Worm (Caenorhabditis elegans) whole organism, L3 larva: ENCODE data around the gene F52C6.2.

Experiments used
- R02D3.7 ChIP-seq: fragments of 150-350 bp; optimal IDR thresholded peaks from 2 replicates; lab custom pipeline; 2014; ENCODE audit warnings: missing biosample characterization, missing genetic modification characterization
- ZK546.5 ChIP-seq: sonication (generic microtip); optimal IDR thresholded peaks from 2 replicates; lab custom pipeline; 2017; ENCODE audit warnings: missing biosample characterization, missing genetic modification characterization
- ama-1 ChIP-seq: fragments of 150-350 bp; optimal IDR thresholded peaks from 2 replicates; lab custom pipeline; 2018
- ceh-82 ChIP-seq: fragments of 150-350 bp; optimal IDR thresholded peaks from 2 replicates; lab custom pipeline; 2014; ENCODE audit warnings: missing biosample characterization, missing genetic modification characterization
- ceh-9 ChIP-seq: sonication (generic microtip); optimal IDR thresholded peaks from 2 replicates; lab custom pipeline; 2018; ENCODE audit warnings: missing biosample characterization, missing genetic modification characterization
- egl-27 ChIP-seq: sonication (generic microtip); optimal IDR thresholded peaks from 4 replicates; lab custom pipeline; 2017; ENCODE audit warnings: missing biosample characterization, missing genetic modification reagents, missing genetic modification characterization
- egl-5 ChIP-seq: fragments of 150-350 bp; optimal IDR thresholded peaks from 2 replicates; lab custom pipeline; 2017; ENCODE audit warnings: missing biosample characterization, missing genetic modification reagents, missing genetic modification characterization, inconsistent platforms
- elt-1 ChIP-seq: fragments of 150-350 bp; optimal IDR thresholded peaks from 2 replicates; lab custom pipeline; 2014; ENCODE audit warnings: missing biosample characterization, missing genetic modification characterization
- elt-2 ChIP-seq: sonication (generic microtip); optimal IDR thresholded peaks from 2 replicates; lab custom pipeline; 2016; ENCODE audit warnings: missing genetic modification reagents, mild to moderate bottlenecking, missing genetic modification characterization, missing compliant biosample characterization
- elt-3 ChIP-seq, 3 experiments: fragments of 150-350 bp in 1 of 3; sonication (generic microtip) in 2 of 3; optimal IDR thresholded peaks; 2 replicates in 2 of 3; 4 replicates in 1 of 3; lab custom pipeline; 2014 to 2017; ENCODE audit warnings: missing biosample characterization in 3 of 3, missing genetic modification characterization in 3 of 3
- eor-1 ChIP-seq, 2 experiments: fragments of 150-350 bp; optimal IDR thresholded peaks; 2 replicates each; lab custom pipeline; 2014 to 2018; ENCODE audit warnings: missing biosample characterization in 2 of 2, missing genetic modification characterization in 2 of 2
- fkh-10 ChIP-seq: sonication (generic microtip); optimal IDR thresholded peaks from 2 replicates; lab custom pipeline; 2017; ENCODE audit warnings: missing biosample characterization, missing genetic modification reagents, missing genetic modification characterization
- fkh-2 ChIP-seq: fragments of 150-350 bp; optimal IDR thresholded peaks from 2 replicates; lab custom pipeline; 2014; ENCODE audit warnings: missing biosample characterization, missing genetic modification reagents, missing genetic modification characterization
- fos-1 ChIP-seq: fragments of 150-350 bp; optimal IDR thresholded peaks from 2 replicates; lab custom pipeline; 2014; ENCODE audit warnings: missing biosample characterization, missing genetic modification characterization
- jun-1 ChIP-seq: fragments of 150-350 bp; optimal IDR thresholded peaks from 2 replicates; lab custom pipeline; 2014; ENCODE audit warnings: missing biosample characterization, missing genetic modification reagents, missing genetic modification characterization
- lin-39 ChIP-seq: fragments of 150-350 bp; optimal IDR thresholded peaks from 2 replicates; lab custom pipeline; 2018; ENCODE audit warnings: missing biosample characterization, missing genetic modification reagents, missing genetic modification characterization
- lsy-12 ChIP-seq: sonication (generic microtip); optimal IDR thresholded peaks from 2 replicates; lab custom pipeline; 2016; ENCODE audit warnings: mild to moderate bottlenecking, missing genetic modification characterization, missing compliant biosample characterization
- mdl-1 ChIP-seq: fragments of 150-350 bp; optimal IDR thresholded peaks from 2 replicates; lab custom pipeline; 2014; ENCODE audit warnings: missing biosample characterization, missing genetic modification characterization
- nfya-1 ChIP-seq: sonication (generic microtip); optimal IDR thresholded peaks from 2 replicates; lab custom pipeline; 2017; ENCODE audit warnings: missing genetic modification characterization, mild to moderate bottlenecking, missing compliant biosample characterization, antibody characterized with exemption, moderate library complexity; ENCODE audit not compliant: insufficient read depth
- nhr-237 ChIP-seq: fragments of 150-350 bp; optimal IDR thresholded peaks from 2 replicates; lab custom pipeline; 2014; ENCODE audit warnings: missing biosample characterization, missing genetic modification characterization
- nhr-25 ChIP-seq: sonication (generic microtip); optimal IDR thresholded peaks from 2 replicates; lab custom pipeline; 2017; ENCODE audit warnings: missing biosample characterization, missing genetic modification characterization
- nhr-43 ChIP-seq: sonication (generic microtip); optimal IDR thresholded peaks from 2 replicates; lab custom pipeline; 2016; ENCODE audit warnings: mild to moderate bottlenecking, missing genetic modification characterization, missing compliant biosample characterization; ENCODE audit not compliant: poor library complexity, severe bottlenecking
- nhr-67 ChIP-seq: fragments of 150-350 bp; optimal IDR thresholded peaks from 2 replicates; lab custom pipeline; 2014; ENCODE audit warnings: missing biosample characterization, missing genetic modification characterization
- nhr-76 ChIP-seq: fragments of 150-350 bp; sonication (generic microtip); optimal IDR thresholded peaks from 5 replicates; lab custom pipeline; 2014; ENCODE audit warnings: missing biosample characterization, missing genetic modification characterization
- nhr-77 ChIP-seq: fragments of 150-350 bp; optimal IDR thresholded peaks from 2 replicates; lab custom pipeline; 2014; ENCODE audit warnings: missing biosample characterization, missing genetic modification characterization
- pha-4 ChIP-seq: fragments of 150-350 bp; optimal IDR thresholded peaks from 2 replicates; lab custom pipeline; 2014; ENCODE audit warnings: missing biosample characterization, missing genetic modification reagents, missing genetic modification characterization
- pqm-1 ChIP-seq: fragments of 150-350 bp; optimal IDR thresholded peaks from 2 replicates; lab custom pipeline; 2017; ENCODE audit warnings: missing biosample characterization, missing genetic modification characterization, inconsistent platforms
- sea-2 ChIP-seq: fragments of 150-350 bp; sonication (generic microtip); optimal IDR thresholded peaks from 4 replicates; lab custom pipeline; 2014; ENCODE audit warnings: missing biosample characterization, missing genetic modification reagents, missing genetic modification characterization
- snpc-4 ChIP-seq: fragments of 150-350 bp; optimal IDR thresholded peaks from 2 replicates; lab custom pipeline; 2014; ENCODE audit warnings: missing biosample characterization, missing genetic modification characterization
- tbx-2 ChIP-seq: sonication (generic microtip); optimal IDR thresholded peaks from 2 replicates; lab custom pipeline; 2016; ENCODE audit warnings: mild to moderate bottlenecking, missing genetic modification characterization, missing compliant biosample characterization
- unc-39 ChIP-seq: sonication (generic microtip); optimal IDR thresholded peaks from 4 replicates; lab custom pipeline; 2017; ENCODE audit warnings: missing biosample characterization, missing genetic modification characterization
- unc-62 ChIP-seq: fragments of 150-350 bp; sonication (generic microtip); optimal IDR thresholded peaks from 4 replicates; lab custom pipeline; 2014; ENCODE audit warnings: missing biosample characterization, missing genetic modification reagents, missing genetic modification characterization
- ztf-11 ChIP-seq: fragments of 150-350 bp; optimal IDR thresholded peaks from 2 replicates; lab custom pipeline; 2014; ENCODE audit warnings: missing biosample characterization, missing genetic modification characterization
- ztf-4 ChIP-seq: fragments of 150-350 bp; optimal IDR thresholded peaks from 2 replicates; lab custom pipeline; 2014; ENCODE audit warnings: missing biosample characterization, missing genetic modification characterization

The F52C6.2 gene

ce11 chrII:1889071-1889470 lies 37.2 kb upstream of the F52C6.2 start, which contains the start of gene math-8:
math-8 (minus strand) TSS chrII:1889171.
- TF ChIP-seq jun-1 (tag; lab: Kevin White, UChicago) = no peak
- TF ChIP-seq elt-1 (tag; lab: Kevin White, UChicago) = no peak
- no peak for TF ChIP-seq nhr-67
- TF ChIP-seq R02D3.7 (tag; lab: Kevin White, UChicago) = no peak
- TF ChIP-seq eor-1 (tag; optimal IDR thresholded peaks at IDR 0.05; lab: Kevin White, UChicago) = no peak
- TF ChIP-seq lsy-12 (tag; lab: Kevin White, UChicago) = no peak
- no peak for TF ChIP-seq nhr-237
- no peak for TF ChIP-seq sea-2 (GFP tag; lab: Kevin White, UChicago)
- no peak for TF ChIP-seq nhr-77 (tag; lab: Kevin White, UChicago)
- no peak for TF ChIP-seq ama-1 (lab: Kevin White, UChicago)
- no peak for TF ChIP-seq pha-4 (tag; lab: Kevin White, UChicago)
- TF ChIP-seq nhr-43 (tag; lab: Kevin White, UChicago) = no peak

ce11 chrII:1890682-1891081 lies 35.6 kb upstream of the F52C6.2 start, which contains the start of gene math-9:
math-9 (minus strand) TSS chrII:1890782.
- TF ChIP-seq tbx-2 (tag; lab: Kevin White, UChicago) = no peak
- no peak for TF ChIP-seq pqm-1 (tag; lab: Kevin White, UChicago)
- TF ChIP-seq elt-2 (tag; lab: Kevin White, UChicago) = no peak
- TF ChIP-seq nhr-25 (tag; lab: Kevin White, UChicago) = no peak
- no peak for TF ChIP-seq eor-1 (tag; optimal IDR thresholded peaks at IDR 0.05; lab: Kevin White, UChicago)
- no peak for TF ChIP-seq snpc-4 (tag; lab: Kevin White, UChicago)
- TF ChIP-seq unc-62 = no peak
- no peak for TF ChIP-seq lin-39 (tag; lab: Kevin White, UChicago)
- TF ChIP-seq ceh-9 (tag; lab: Kevin White, UChicago) = no peak
- no peak for TF ChIP-seq egl-27
- no peak for TF ChIP-seq ztf-11 (tag; lab: Kevin White, UChicago)
- TF ChIP-seq nhr-67 = no peak

- no peak for TF ChIP-seq ZK546.5
- no peak for TF ChIP-seq egl-5 (tag; lab: Kevin White, UChicago)
- no peak for TF ChIP-seq nhr-237
- no peak for TF ChIP-seq nhr-77 (tag; lab: Kevin White, UChicago)
- no peak for TF ChIP-seq nhr-76 (tag; lab: Kevin White, UChicago)
- no peak for TF ChIP-seq eor-1 (tag; optimal IDR thresholded peaks at IDR 0.05; lab: Kevin White, UChicago)
- TF ChIP-seq, all 47 proteins: peak for 0
Observed at ce11 chrII:1893912-1894311, 32.4 kb upstream of the F52C6.2 start, which contains the start of gene C16C4.1. C16C4.1 (plus strand) TSS chrII:1894212.

- TF ChIP-seq fkh-2 = no peak
- no peak for TF ChIP-seq pha-4 (tag; lab: Kevin White, UChicago)
- TF ChIP-seq egl-27 = no peak
- no peak for TF ChIP-seq R02D3.7 (tag; lab: Kevin White, UChicago)
- TF ChIP-seq ceh-9 (tag; lab: Kevin White, UChicago) = no peak
- TF ChIP-seq ceh-82 = no peak
- TF ChIP-seq mdl-1 (tag; lab: Kevin White, UChicago) = no peak
- TF ChIP-seq nhr-76 (tag; lab: Kevin White, UChicago) = no peak
- TF ChIP-seq ztf-11 (tag; lab: Kevin White, UChicago) = no peak
- TF ChIP-seq elt-3 (tag; optimal IDR thresholded peaks at IDR 0.05; lab: Kevin White, UChicago) = no peak
- no peak for TF ChIP-seq lsy-12 (tag; lab: Kevin White, UChicago)
- no peak for TF ChIP-seq unc-62
- TF ChIP-seq lin-39 (tag; lab: Kevin White, UChicago) = no peak
- TF ChIP-seq ztf-4 (tag; lab: Kevin White, UChicago) = no peak
- TF ChIP-seq nhr-67 = no peak
- no peak for TF ChIP-seq unc-39 (tag; lab: Kevin White, UChicago)
- no peak for TF ChIP-seq ZK546.5
- TF ChIP-seq fkh-10 = no peak
- TF ChIP-seq, all 47 proteins: peak for 0
Observed at ce11 chrII:1895278-1895677, 31.0 kb upstream of the F52C6.2 start, which contains the start of gene C46F9.5. C46F9.5 (plus strand) TSS chrII:1895578.

- TF ChIP-seq elt-1 (tag; lab: Kevin White, UChicago) (no peak), fkh-2 (no peak), ztf-4 (tag; lab: Kevin White, UChicago) (no peak), ceh-9 (tag; lab: Kevin White, UChicago) (no peak), elt-2 (tag; lab: Kevin White, UChicago) (no peak), nfya-1 (no peak), ztf-11 (tag; lab: Kevin White, UChicago) (no peak), fos-1 (tag; lab: Kevin White, UChicago) (no peak)
Observed at ce11 chrII:1895762-1896161, 30.5 kb upstream of the F52C6.2 start, which contains the start of gene math-25. math-25 (plus strand) TSS chrII:1896062.
